Worm (Caenorhabditis elegans) whole organism, L2 larva: ENCODE measurements around the gene K09C8.2.
A peak's percentile ranks its signal among the peaks of the same experiment; 100 is the strongest.

ENCODE experiments used
- C34F6.9 ChIP-seq: fragments of 150-350 bp; optimal IDR thresholded peaks from 2 replicates; lab custom pipeline; 2014; ENCODE audit warnings: missing biosample characterization, missing genetic modification characterization
- F13H6.1 ChIP-seq: sonication (generic microtip); optimal IDR thresholded peaks from 2 replicates; lab custom pipeline; 2016; ENCODE audit warnings: missing genetic modification characterization, missing compliant biosample characterization
- R02D3.7 ChIP-seq: fragments of 150-350 bp; optimal IDR thresholded peaks from 2 replicates; lab custom pipeline; 2014; ENCODE audit warnings: missing biosample characterization, missing genetic modification characterization
- Y55F3AM.14 ChIP-seq: fragments of 200-800 bp; sonication (Bioruptor generic); optimal IDR thresholded peaks from 2 replicates; lab custom pipeline; 2018; ENCODE audit warnings: mild to moderate bottlenecking, missing genetic modification characterization, missing compliant biosample characterization
- ZK546.5 ChIP-seq: sonication (generic microtip); optimal IDR thresholded peaks from 2 replicates; lab custom pipeline; 2017; ENCODE audit warnings: missing biosample characterization, missing genetic modification characterization
- alr-1 ChIP-seq: fragments of 150-350 bp; optimal IDR thresholded peaks from 2 replicates; lab custom pipeline; 2014; ENCODE audit warnings: missing biosample characterization, missing genetic modification characterization
- aly-2 ChIP-seq: fragments of 150-350 bp; optimal IDR thresholded peaks from 2 replicates; lab custom pipeline; 2014; ENCODE audit warnings: missing biosample characterization, missing genetic modification characterization
- ama-1 ChIP-seq: fragments of 150-350 bp; optimal IDR thresholded peaks from 2 replicates; lab custom pipeline; 2018; ENCODE audit warnings: inconsistent platforms
- blmp-1 ChIP-seq: sonication (generic microtip); optimal IDR thresholded peaks from 2 replicates; lab custom pipeline; 2017; ENCODE audit warnings: missing genetic modification characterization, mild to moderate bottlenecking, missing compliant biosample characterization, antibody characterized with exemption, moderate library complexity; ENCODE audit not compliant: insufficient read depth
- crh-2 ChIP-seq: sonication (generic microtip); optimal IDR thresholded peaks from 2 replicates; lab custom pipeline; 2017; ENCODE audit warnings: missing biosample characterization, missing genetic modification characterization
- dmd-4 ChIP-seq: sonication (generic microtip); optimal IDR thresholded peaks from 2 replicates; lab custom pipeline; 2017; ENCODE audit warnings: missing biosample characterization, missing genetic modification characterization
- fos-1 ChIP-seq: fragments of 150-350 bp; optimal IDR thresholded peaks from 2 replicates; lab custom pipeline; 2014; ENCODE audit warnings: missing biosample characterization, missing genetic modification characterization
- lin-11 ChIP-seq: fragments of 150-350 bp; sonication (generic microtip); optimal IDR thresholded peaks from 2 replicates; lab custom pipeline; 2014; ENCODE audit warnings: missing biosample characterization, missing genetic modification characterization, inconsistent platforms, mixed read lengths
- mab-5 ChIP-seq: fragments of 150-350 bp; optimal IDR thresholded peaks from 2 replicates; lab custom pipeline; 2014; ENCODE audit warnings: missing biosample characterization, missing genetic modification characterization
- mbf-1 ChIP-seq: sonication (generic microtip); optimal IDR thresholded peaks from 2 replicates; lab custom pipeline; 2017; ENCODE audit warnings: missing biosample characterization, missing genetic modification characterization
- nhr-10 ChIP-seq: sonication (generic microtip); optimal IDR thresholded peaks from 2 replicates; lab custom pipeline; 2017; ENCODE audit warnings: missing biosample characterization, missing genetic modification characterization
- nhr-11 ChIP-seq: fragments of 150-350 bp; optimal IDR thresholded peaks from 2 replicates; lab custom pipeline; 2014; ENCODE audit warnings: missing biosample characterization, missing genetic modification characterization
- nhr-12 ChIP-seq: fragments of 150-350 bp; optimal IDR thresholded peaks from 2 replicates; lab custom pipeline; 2014; ENCODE audit warnings: missing biosample characterization, missing genetic modification characterization
- nhr-21 ChIP-seq: fragments of 150-350 bp; optimal IDR thresholded peaks from 2 replicates; lab custom pipeline; 2014; ENCODE audit warnings: missing biosample characterization, missing genetic modification characterization
- nhr-23 ChIP-seq: fragments of 150-350 bp; optimal IDR thresholded peaks from 2 replicates; lab custom pipeline; 2014; ENCODE audit warnings: missing biosample characterization, missing genetic modification reagents, missing genetic modification characterization
- nhr-237 ChIP-seq: fragments of 150-350 bp; optimal IDR thresholded peaks from 2 replicates; lab custom pipeline; 2014; ENCODE audit warnings: missing biosample characterization, missing genetic modification characterization
- nhr-25 ChIP-seq: fragments of 150-350 bp; sonication (generic microtip); optimal IDR thresholded peaks from 3 replicates; lab custom pipeline; 2014; ENCODE audit warnings: missing biosample characterization, missing genetic modification characterization
- nhr-6 ChIP-seq: fragments of 150-350 bp; optimal IDR thresholded peaks from 2 replicates; lab custom pipeline; 2014; ENCODE audit warnings: missing biosample characterization, missing genetic modification characterization
- nhr-77 ChIP-seq: fragments of 150-350 bp; optimal IDR thresholded peaks from 2 replicates; lab custom pipeline; 2014; ENCODE audit warnings: missing biosample characterization, missing genetic modification characterization
- peb-1 ChIP-seq: fragments of 150-350 bp; optimal IDR thresholded peaks from 2 replicates; lab custom pipeline; 2014; ENCODE audit warnings: missing biosample characterization, missing genetic modification characterization
- sem-4 ChIP-seq: fragments of 150-350 bp; optimal IDR thresholded peaks from 2 replicates; lab custom pipeline; 2014; ENCODE audit warnings: missing biosample characterization, missing genetic modification reagents, missing genetic modification characterization
- sma-3 ChIP-seq: sonication (generic microtip); optimal IDR thresholded peaks from 2 replicates; lab custom pipeline; 2016; ENCODE audit warnings: missing genetic modification reagents, missing genetic modification characterization, missing compliant biosample characterization
- snpc-4 ChIP-seq: fragments of 150-350 bp; optimal IDR thresholded peaks from 2 replicates; lab custom pipeline; 2014; ENCODE audit warnings: missing biosample characterization, missing genetic modification characterization
- unc-39 ChIP-seq: fragments of 150-350 bp; optimal IDR thresholded peaks from 2 replicates; lab custom pipeline; 2014; ENCODE audit warnings: missing biosample characterization, missing genetic modification characterization
- unc-62 ChIP-seq: fragments of 150-350 bp; optimal IDR thresholded peaks from 2 replicates; lab custom pipeline; 2014; ENCODE audit warnings: missing biosample characterization, missing genetic modification reagents, missing genetic modification characterization
- zag-1 ChIP-seq: fragments of 150-350 bp; optimal IDR thresholded peaks from 2 replicates; lab custom pipeline; 2014; ENCODE audit warnings: missing biosample characterization, missing genetic modification characterization
- ztf-1 ChIP-seq: fragments of 200-800 bp; sonication (Bioruptor generic); conservative IDR thresholded peaks from 2 replicates; pipeline ENCODE4 v1.3.6; 2022; ENCODE audit warnings: missing genetic modification characterization, missing compliant biosample characterization
- ztf-11 ChIP-seq: sonication (generic microtip); optimal IDR thresholded peaks from 2 replicates; lab custom pipeline; 2017; ENCODE audit warnings: missing biosample characterization, missing genetic modification characterization
- ztf-4 ChIP-seq: fragments of 150-350 bp; optimal IDR thresholded peaks from 2 replicates; lab custom pipeline; 2014; ENCODE audit warnings: missing biosample characterization, missing genetic modification characterization

K09C8.2 gene

DNA sequence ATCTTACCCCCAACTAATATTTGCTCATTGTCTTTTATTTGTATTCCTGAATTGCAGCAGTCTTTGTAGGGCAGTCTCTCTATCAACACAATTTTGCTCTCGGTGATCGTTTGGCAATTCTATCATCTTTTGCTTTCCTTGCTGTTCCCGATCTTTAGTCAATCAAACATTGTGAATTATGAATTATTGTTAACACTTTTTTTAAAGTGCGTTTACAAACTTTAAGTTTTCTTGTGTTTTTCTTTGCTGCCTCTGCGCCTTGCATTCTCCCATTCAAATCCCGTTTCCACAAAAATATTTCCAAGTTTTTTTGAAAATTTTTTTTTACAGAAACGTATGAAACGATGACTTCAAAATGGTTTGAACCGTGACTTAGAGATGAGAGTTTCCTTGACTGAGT, 22.8 kb downstream of the K09C8.2 start, which contains the start of gene ver-4:
TSS of gene ver-4 (plus strand) at position 301 of the 400 bp plus-strand sequence.
- TF ChIP-seq R02D3.7 (tag; lab: Kevin White, UChicago) (no peak), nhr-23 (no peak), dmd-4 (no peak), alr-1 (no peak), lin-11 (tag; lab: Kevin White, UChicago) (no peak), aly-2 (tag; lab: Kevin White, UChicago) (no peak), nhr-10 (tag; lab: Kevin White, UChicago) (no peak), ztf-11 (tag; lab: Kevin White, UChicago) (no peak), mab-5 (tag; lab: Kevin White, UChicago) (no peak), ZK546.5 (no peak), mbf-1 (tag; lab: Kevin White, UChicago) (no peak), nhr-25 (tag; lab: Kevin White, UChicago) (no peak), ztf-1 (GFP tag; lab: Robert Waterston, UW) (no peak)

DNA sequence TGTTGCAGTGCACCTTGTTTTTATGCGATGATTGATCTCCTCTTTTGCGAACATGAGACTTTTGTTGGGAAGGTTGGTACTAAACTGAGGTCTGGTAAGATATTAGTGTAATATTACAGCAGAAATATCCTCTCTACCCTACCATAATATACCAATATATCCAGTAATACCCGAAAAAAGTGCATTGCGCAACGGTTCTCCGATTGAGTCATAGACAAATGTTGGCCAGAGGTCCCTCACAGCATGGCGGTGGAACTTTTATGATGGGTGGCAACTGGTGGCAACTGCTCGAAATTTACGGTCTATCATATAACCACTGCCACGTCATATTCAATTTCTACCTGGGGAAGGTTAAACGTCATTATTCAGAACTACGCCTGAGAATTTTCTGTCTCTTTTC, 30.1 kb downstream of the K09C8.2 start:
- TF ChIP-seq blmp-1 (no peak), snpc-4 (tag; lab: Kevin White, UChicago) (no peak), nhr-25 (tag; lab: Kevin White, UChicago) (no peak), nhr-11 (tag; lab: Kevin White, UChicago) (no peak), F13H6.1 (tag; lab: Kevin White, UChicago) (no peak), nhr-10 (tag; lab: Kevin White, UChicago) (no peak), R02D3.7 (tag; lab: Kevin White, UChicago) (no peak)

ce11 chrX:10990159-10990854, 31.1 kb downstream of the K09C8.2 start:
- TF ChIP-seq fos-1 (tag; lab: Kevin White, UChicago) = peak; percentile 45
- no peak for TF ChIP-seq nhr-21 (tag; lab: Kevin White, UChicago)
- TF ChIP-seq ztf-1 (GFP tag; lab: Robert Waterston, UW) = no peak
- TF ChIP-seq nhr-10 (tag; lab: Kevin White, UChicago) = no peak
- no peak for TF ChIP-seq mbf-1 (tag; lab: Kevin White, UChicago)

DNA sequence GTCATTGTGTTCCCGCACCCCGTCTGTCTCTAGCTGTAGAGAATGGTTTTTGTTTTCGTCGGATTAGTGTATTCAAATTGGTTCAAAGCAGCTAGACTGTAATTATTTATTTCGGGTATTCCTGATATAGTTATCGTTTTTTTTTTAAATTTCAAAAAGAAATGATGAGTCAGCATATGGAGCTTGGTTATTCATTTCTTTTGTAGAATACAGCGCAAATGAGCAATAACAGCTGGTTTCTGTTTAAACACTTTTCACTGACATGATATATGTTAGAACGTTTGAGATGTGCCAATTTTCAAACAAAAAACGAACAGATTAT, 31.6 kb downstream of the K09C8.2 start:
- no peak for TF ChIP-seq nhr-237 (tag; lab: Kevin White, UChicago)
- no peak for TF ChIP-seq mbf-1 (tag; lab: Kevin White, UChicago)
- TF ChIP-seq sem-4 (tag; lab: Kevin White, UChicago) = no peak
- TF ChIP-seq unc-62 = no peak
- TF ChIP-seq ztf-11 (tag; lab: Kevin White, UChicago) = no peak
- no peak for TF ChIP-seq R02D3.7 (tag; lab: Kevin White, UChicago)
- TF ChIP-seq zag-1 = no peak
- no peak for TF ChIP-seq nhr-6 (tag; lab: Kevin White, UChicago)
- no peak for TF ChIP-seq peb-1 (tag; lab: Kevin White, UChicago)

ce11 chrX:10991352-10992172, 32.3 kb downstream of the K09C8.2 start:
- TF ChIP-seq sem-4 (tag; lab: Kevin White, UChicago) (no peak), crh-2 (tag; lab: Kevin White, UChicago) (no peak), ztf-4 (tag; lab: Kevin White, UChicago) (no peak), unc-39 (no peak), sma-3 (GFP tag; lab: Kevin White, UChicago) (no peak), peb-1 (tag; lab: Kevin White, UChicago) (no peak), ama-1 (no peak), C34F6.9 (tag; lab: Kevin White, UChicago) (no peak), nhr-77 (tag; lab: Kevin White, UChicago) (no peak), unc-62 (no peak), Y55F3AM.14 (GFP tag; lab: Kevin White, UChicago) (no peak), nhr-12 (tag; lab: Kevin White, UChicago) (no peak)
